Worm (Caenorhabditis elegans) whole organism, L1 larva: ENCODE data around the gene F58E6.6.

ENCODE experiments used
- elt-3 ChIP-seq, 6 experiments: fragments of 150-350 bp in 1 of 6; sonication (generic microtip); optimal IDR thresholded peaks; 2 replicates each; lab custom pipeline; 2017 to 2018; ENCODE audit warnings: missing biosample characterization in 6 of 6, missing genetic modification characterization in 6 of 6, inconsistent platforms in 1 of 6
- fkh-10 ChIP-seq: sonication (generic microtip); optimal IDR thresholded peaks from 2 replicates; lab custom pipeline; 2017; ENCODE audit warnings: missing biosample characterization, missing genetic modification reagents, missing genetic modification characterization
- lir-3 ChIP-seq: sonication (generic microtip); optimal IDR thresholded peaks from 2 replicates; lab custom pipeline; 2016; ENCODE audit warnings: mild to moderate bottlenecking, missing genetic modification characterization, moderate library complexity, missing compliant biosample characterization; ENCODE audit not compliant: poor library complexity
- nhr-12 ChIP-seq: sonication (generic microtip); optimal IDR thresholded peaks from 2 replicates; lab custom pipeline; 2017; ENCODE audit warnings: missing biosample characterization, missing genetic modification characterization
- pag-3 ChIP-seq: sonication (generic microtip); optimal IDR thresholded peaks from 2 replicates; lab custom pipeline; 2017; ENCODE audit warnings: missing genetic modification characterization, mild to moderate bottlenecking, missing compliant biosample characterization, antibody characterized with exemption, borderline replicate concordance; ENCODE audit not compliant: insufficient read depth
- tbx-2 ChIP-seq: sonication (generic microtip); optimal IDR thresholded peaks from 2 replicates; lab custom pipeline; 2016; ENCODE audit warnings: missing genetic modification characterization, missing compliant biosample characterization

- TF ChIP-seq elt-3 (tag; optimal IDR thresholded peaks at IDR 0.05; lab: Kevin White, UChicago): no peak
- no peak for TF ChIP-seq nhr-12 (tag; lab: Kevin White, UChicago)
- TF ChIP-seq pag-3: no peak
- peak; percentile 35 for TF ChIP-seq tbx-2 (tag; lab: Kevin White, UChicago)
- TF ChIP-seq fkh-10 (GFP tag; lab: Kevin White, UChicago): peak; percentile 88
- no peak for TF ChIP-seq lir-3
Observed at ce11 chrV:9768828-9769778, 16.3 kb upstream of the F58E6.6 start, which contains the start of gene unc-42.
